Worm (Caenorhabditis elegans): Measurements from ENCODE around the gene srw-130.

The srw-130 gene

DNA sequence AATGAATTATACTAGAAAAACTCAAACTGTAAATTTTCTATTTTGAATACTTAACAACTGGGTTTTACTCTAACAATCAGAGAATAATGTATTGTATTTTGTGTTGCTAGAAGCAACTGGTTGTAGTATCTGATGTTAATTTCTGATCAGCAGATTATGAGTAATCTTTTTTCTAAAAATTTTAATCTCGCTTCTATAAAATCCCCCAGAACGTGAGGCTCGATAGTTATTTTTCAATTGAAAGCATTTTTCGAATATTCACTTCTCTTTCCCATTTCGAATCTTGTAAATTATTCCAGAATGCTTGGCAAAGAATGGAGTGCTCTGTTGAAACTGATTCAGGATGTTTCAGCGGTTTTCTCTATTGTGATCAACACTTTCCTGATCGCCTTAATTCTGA is 30.8 kb downstream of the srw-130 start, which contains the start of gene str-227:
TSS of gene str-227 (plus strand) at position 301 of the 400 bp plus-strand sequence.
- TF ChIP-seq sox-2 (GFP tag; IDR thresholded peaks at IDR 0.05) (no peak), fax-1 (tag; optimal IDR thresholded peaks at IDR 0.05) (no peak), npax-4 (tag; optimal IDR thresholded peaks at IDR 0.05) (no peak), C38D4.7 (GFP tag; optimal IDR thresholded peaks at IDR 0.05) (no peak), ztf-16 (tag; optimal IDR thresholded peaks at IDR 0.05) (no peak), ceh-6 (GFP tag; optimal IDR thresholded peaks at IDR 0.05) (no peak), ceh-19 (GFP tag; optimal IDR thresholded peaks at IDR 0.05) (no peak), madf-2 (tag; optimal IDR thresholded peaks at IDR 0.05) (no peak), rnt-1 (tag; optimal IDR thresholded peaks at IDR 0.05) (no peak), nhr-11 (tag; optimal IDR thresholded peaks at IDR 0.05) (no peak), K09A11.1 (tag; optimal IDR thresholded peaks at IDR 0.05; ENCODE audit: insufficient read depth) (no peak)

DNA sequence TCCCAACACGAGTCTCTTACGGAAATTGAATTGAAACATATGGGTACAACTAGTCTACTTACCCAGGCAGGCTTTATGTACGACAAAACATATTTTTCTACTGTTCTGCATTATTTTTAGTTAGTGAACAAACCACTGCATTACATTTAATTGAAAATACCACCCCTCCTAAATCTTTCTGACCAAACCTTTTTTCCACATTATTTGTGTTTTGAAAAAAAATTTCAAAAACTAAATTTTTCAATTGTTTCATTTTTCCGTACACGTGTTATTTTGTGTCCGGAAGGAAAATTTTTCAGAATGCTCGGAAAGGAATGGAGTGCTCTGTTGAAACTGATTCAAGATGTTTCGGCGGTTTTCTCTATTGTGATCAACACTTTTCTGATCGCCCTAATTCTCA is 36.3 kb downstream of the srw-130 start, which contains the start of gene str-226:
TSS of gene str-226 (plus strand) at position 301 of the 400 bp plus-strand sequence.
- TF ChIP-seq unc-55 (GFP tag; optimal IDR thresholded peaks at IDR 0.05) = no peak
- TF ChIP-seq hlh-6 (tag; optimal IDR thresholded peaks at IDR 0.05) = no peak
- no peak for TF ChIP-seq hlh-30 (tag; optimal IDR thresholded peaks at IDR 0.05; ENCODE audit: insufficient read depth)
- TF ChIP-seq syd-9 (tag; optimal IDR thresholded peaks at IDR 0.05) = no peak
- TF ChIP-seq pha-4 (tag; optimal IDR thresholded peaks at IDR 0.05) = no peak
- TF ChIP-seq pag-3 (tag; optimal IDR thresholded peaks at IDR 0.05; ENCODE audit: borderline replicate concordance) = no peak
- no peak for TF ChIP-seq ceh-31 (tag; optimal IDR thresholded peaks at IDR 0.05)
- no peak for TF ChIP-seq mec-3 (tag; optimal IDR thresholded peaks at IDR 0.05; ENCODE audit: borderline replicate concordance)
- no peak for TF ChIP-seq gmeb-2 (tag; optimal IDR thresholded peaks at IDR 0.05)
- no peak for TF ChIP-seq madf-2 (tag; optimal IDR thresholded peaks at IDR 0.05)
- TF ChIP-seq ceh-2 (tag; optimal IDR thresholded peaks at IDR 0.05) = no peak
- TF ChIP-seq zip-5 (tag; optimal IDR thresholded peaks at IDR 0.05) = no peak
- TF ChIP-seq che-1 (tag; optimal IDR thresholded peaks at IDR 0.05) = no peak
- no peak for TF ChIP-seq K09A11.1 (tag; optimal IDR thresholded peaks at IDR 0.05; ENCODE audit: insufficient read depth)
- TF ChIP-seq ceh-48 (tag; optimal IDR thresholded peaks at IDR 0.05) = no peak
- no peak for TF ChIP-seq pros-1 (tag; optimal IDR thresholded peaks at IDR 0.05)
- TF ChIP-seq ceh-6 (GFP tag; optimal IDR thresholded peaks at IDR 0.05) = no peak
- TF ChIP-seq tbx-2 (tag; optimal IDR thresholded peaks at IDR 0.05) = no peak

DNA sequence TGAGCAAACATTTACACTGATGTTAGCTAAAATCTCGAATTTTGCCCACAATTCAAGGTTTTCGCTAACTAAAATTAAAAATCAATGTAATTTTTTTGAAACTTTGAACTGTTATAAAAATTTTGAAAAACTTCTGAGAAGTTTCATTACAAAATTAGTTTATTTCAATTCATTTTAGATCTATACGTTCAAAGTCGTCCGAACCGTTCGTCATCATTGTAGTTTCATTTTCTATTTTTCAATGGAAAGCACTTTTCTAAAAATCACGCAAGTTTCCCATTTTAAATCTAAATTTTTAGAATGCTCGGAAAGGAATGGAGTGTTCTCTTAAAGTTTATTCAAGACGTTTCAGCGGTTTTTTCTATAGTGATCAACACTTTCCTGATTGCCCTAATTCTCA is 38.8 kb downstream of the srw-130 start, which contains the start of gene str-228:
TSS of gene str-228 (plus strand) at position 301 of the 400 bp plus-strand sequence.
- no peak for TF ChIP-seq ceh-2 (tag; optimal IDR thresholded peaks at IDR 0.05)
- TF ChIP-seq dve-1 (tag; optimal IDR thresholded peaks at IDR 0.05) = no peak
- no peak for TF ChIP-seq ceh-31 (tag; optimal IDR thresholded peaks at IDR 0.05)
- TF ChIP-seq eyg-1 (tag; optimal IDR thresholded peaks at IDR 0.05) = no peak
- TF ChIP-seq odd-2 (tag; optimal IDR thresholded peaks at IDR 0.05) = no peak
- TF ChIP-seq hlh-15 (tag; optimal IDR thresholded peaks at IDR 0.05) = no peak
- TF ChIP-seq ceh-6 (GFP tag; optimal IDR thresholded peaks at IDR 0.05) = no peak
- TF ChIP-seq hlh-8 (tag; optimal IDR thresholded peaks at IDR 0.05) = no peak
- TF ChIP-seq che-1 (tag; optimal IDR thresholded peaks at IDR 0.05) = no peak
- no peak for TF ChIP-seq npax-4 (tag; optimal IDR thresholded peaks at IDR 0.05)
- no peak for TF ChIP-seq nfya-1 (tag; optimal IDR thresholded peaks at IDR 0.05)
- no peak for TF ChIP-seq ztf-16 (tag; optimal IDR thresholded peaks at IDR 0.05)
- TF ChIP-seq unc-42 (tag; optimal IDR thresholded peaks at IDR 0.05) = no peak
- no peak for TF ChIP-seq ceh-30 (tag; optimal IDR thresholded peaks at IDR 0.05)
- TF ChIP-seq unc-55 (GFP tag; optimal IDR thresholded peaks at IDR 0.05) = no peak
- no peak for TF ChIP-seq unc-86 (tag; optimal IDR thresholded peaks at IDR 0.05)
- no peak for TF ChIP-seq zip-5 (tag; optimal IDR thresholded peaks at IDR 0.05)
- TF ChIP-seq sox-4 (tag; optimal IDR thresholded peaks at IDR 0.05) = no peak
- TF ChIP-seq tbx-2 (tag; optimal IDR thresholded peaks at IDR 0.05) = no peak

DNA sequence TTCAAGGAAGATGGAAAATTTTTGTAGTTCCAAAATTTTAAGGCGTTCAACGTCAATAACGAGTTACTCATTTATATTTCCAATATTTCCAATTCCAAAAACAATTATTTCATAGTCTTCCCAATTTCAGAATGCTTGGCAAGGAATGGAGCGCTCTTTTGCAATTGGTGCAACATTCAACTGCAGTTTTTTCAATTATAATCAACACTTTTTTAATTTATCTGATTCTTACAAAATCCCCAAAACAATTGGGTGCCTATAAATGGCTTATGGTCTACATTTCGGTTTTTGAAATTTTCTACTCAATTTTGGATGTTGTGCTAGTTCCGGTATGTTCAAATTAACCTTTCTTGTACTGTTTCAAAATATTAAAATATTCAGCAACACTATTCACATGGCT is 41.0 kb downstream of the srw-130 start, which contains the start of gene str-225:
TSS of gene str-225 (plus strand) at position 132 of the 400 bp plus-strand sequence.
- TF ChIP-seq unc-55 (GFP tag; optimal IDR thresholded peaks at IDR 0.05) (no peak), gmeb-2 (tag; optimal IDR thresholded peaks at IDR 0.05) (no peak), ttx-3 (tag; optimal IDR thresholded peaks at IDR 0.05) (no peak), sox-4 (tag; optimal IDR thresholded peaks at IDR 0.05) (no peak)
